Fruit fly (Drosophila melanogaster) whole organism, embryonic: ENCODE measurements around the gene CG32379.

Experiments
- ATbp ChIP-seq: fragments of 200-800 bp; sonication (Bioruptor generic); optimal IDR thresholded peaks from 2 replicates; lab custom pipeline; 2017; ENCODE audit warnings: missing biosample characterization, mild to moderate bottlenecking, missing genetic modification characterization, missing genetic modification reagents
- B-H1 ChIP-seq: fragments of 200-800 bp; sonication (Bioruptor generic); IDR thresholded peaks from 3 replicates; pipeline ENCODE4 v1.3.6; 2022; ENCODE audit warnings: missing biosample characterization, missing genetic modification characterization
- CG11695 ChIP-seq: fragments of 200-800 bp; sonication (Bioruptor generic); IDR thresholded peaks from 3 replicates; pipeline ENCODE4 v1.3.6; 2022; ENCODE audit warnings: missing biosample characterization, missing genetic modification characterization
- CG12942 ChIP-seq: fragments of 200-800 bp; sonication (Bioruptor generic); optimal IDR thresholded peaks from 3 replicates; lab custom pipeline; 2016; ENCODE audit warnings: missing biosample characterization, missing genetic modification characterization
- CG13424 ChIP-seq: fragments of 200-800 bp; sonication (Bioruptor generic); optimal IDR thresholded peaks from 2 replicates; lab custom pipeline; 2019; ENCODE audit warnings: missing biosample characterization, mild to moderate bottlenecking, missing genetic modification characterization, moderate library complexity
- CG13775 ChIP-seq: fragments of 200-800 bp; sonication (Bioruptor generic); optimal IDR thresholded peaks from 3 replicates; lab custom pipeline; 2017; ENCODE audit warnings: missing biosample characterization, mild to moderate bottlenecking, missing genetic modification characterization
- CG1603 ChIP-seq: fragments of 200-800 bp; sonication (Bioruptor generic); optimal IDR thresholded peaks from 2 replicates; lab custom pipeline; 2019; ENCODE audit warnings: missing biosample characterization, mild to moderate bottlenecking, missing genetic modification characterization, moderate library complexity
- CG18599 ChIP-seq: fragments of 200-800 bp; sonication (Bioruptor generic); optimal IDR thresholded peaks from 3 replicates; lab custom pipeline; 2017; ENCODE audit warnings: missing biosample characterization, missing genetic modification characterization, mild to moderate bottlenecking, moderate library complexity, missing genetic modification reagents
- CG2129 ChIP-seq: fragments of 200-800 bp; sonication (Bioruptor generic); IDR thresholded peaks from 2 replicates; pipeline ENCODE4 v1.3.6; 2022; ENCODE audit warnings: missing biosample characterization, missing genetic modification characterization; ENCODE audit not compliant: partially characterized antibody
- CG2889 ChIP-seq: fragments of 200-800 bp; sonication (Bioruptor generic); IDR thresholded peaks from 3 replicates; pipeline ENCODE4 v1.3.6; 2022; ENCODE audit warnings: missing biosample characterization, missing genetic modification characterization
- CG3407 ChIP-seq: fragments of 200-800 bp; sonication (Bioruptor generic); optimal IDR thresholded peaks from 2 replicates; lab custom pipeline; 2018; ENCODE audit warnings: missing biosample characterization, mild to moderate bottlenecking, missing genetic modification characterization
- CG34376 ChIP-seq: fragments of 200-800 bp; sonication (Bioruptor generic); optimal IDR thresholded peaks from 2 replicates; lab custom pipeline; 2018; ENCODE audit warnings: missing biosample characterization, mild to moderate bottlenecking, missing genetic modification characterization
- CG6689 ChIP-seq: fragments of 200-800 bp; sonication (Bioruptor generic); IDR thresholded peaks from 2 replicates; pipeline ENCODE4 v1.3.6; 2022; ENCODE audit warnings: missing biosample characterization, missing genetic modification characterization
- CG7372 ChIP-seq: fragments of 200-800 bp; sonication (Bioruptor generic); IDR thresholded peaks from 2 replicates; pipeline ENCODE4 v1.3.6; 2022; ENCODE audit warnings: missing biosample characterization, missing genetic modification characterization
- CG8359 ChIP-seq: fragments of 200-800 bp; sonication (Bioruptor generic); optimal IDR thresholded peaks from 2 replicates; lab custom pipeline; 2017; ENCODE audit warnings: missing biosample characterization, mild to moderate bottlenecking, missing genetic modification characterization, borderline replicate concordance
- CG9609 ChIP-seq: fragments of 200-800 bp; sonication (Bioruptor generic); optimal IDR thresholded peaks from 3 replicates; lab custom pipeline; 2016; ENCODE audit warnings: missing biosample characterization, missing genetic modification characterization
- Dek ChIP-seq: fragments of 200-800 bp; sonication (Bioruptor generic); optimal IDR thresholded peaks from 3 replicates; lab custom pipeline; 2019; ENCODE audit warnings: missing biosample characterization, mild to moderate bottlenecking, missing genetic modification characterization, moderate library complexity
- Dfd ChIP-seq, 2 experiments: fragments of >200 bp; optimal IDR thresholded peaks; 2 replicates each; lab custom pipeline; 2017; ENCODE audit warnings: missing biosample characterization in 2 of 2, missing genetic modification characterization in 2 of 2
- Dref ChIP-seq: fragments of 200-800 bp; sonication (Bioruptor generic); IDR thresholded peaks from 2 replicates; pipeline ENCODE4 v1.3.6; 2022; ENCODE audit warnings: missing biosample characterization, missing genetic modification characterization
- HLH4C ChIP-seq: fragments of 200-800 bp; sonication (Bioruptor generic); IDR thresholded peaks from 3 replicates; pipeline ENCODE4 v1.3.6; 2022; ENCODE audit warnings: missing biosample characterization, missing genetic modification characterization; ENCODE audit not compliant: partially characterized antibody
- Tbp ChIP-seq: fragments of >200 bp; optimal IDR thresholded peaks from 2 replicates; lab custom pipeline; 2018; ENCODE audit warnings: missing biosample characterization, missing genetic modification characterization
- Usf ChIP-seq: fragments of 200-800 bp; sonication (Bioruptor generic); optimal IDR thresholded peaks from 2 replicates; lab custom pipeline; 2017; ENCODE audit warnings: missing genotype, missing biosample characterization, missing genetic modification characterization
- cato ChIP-seq: fragments of 200-800 bp; sonication (Bioruptor generic); optimal IDR thresholded peaks from 2 replicates; lab custom pipeline; 2016; ENCODE audit warnings: missing biosample characterization, missing genetic modification characterization, borderline replicate concordance
- caup ChIP-seq: fragments of 200-800 bp; sonication (Bioruptor generic); optimal IDR thresholded peaks from 3 replicates; lab custom pipeline; 2017; ENCODE audit warnings: missing biosample characterization, mild to moderate bottlenecking, missing genetic modification characterization, moderate library complexity; ENCODE audit not compliant: severe bottlenecking
- chn ChIP-seq: fragments of 200-800 bp; sonication (Bioruptor generic); optimal IDR thresholded peaks from 2 replicates; lab custom pipeline; 2016; ENCODE audit warnings: missing biosample characterization, missing genetic modification characterization
- crol ChIP-seq: fragments of 200-800 bp; sonication (Bioruptor generic); IDR thresholded peaks from 2 replicates; pipeline ENCODE4 v1.3.6; 2022; ENCODE audit warnings: missing biosample characterization, missing genetic modification characterization
- eyg ChIP-seq: fragments of 200-800 bp; sonication (Bioruptor generic); optimal IDR thresholded peaks from 3 replicates; lab custom pipeline; 2016; ENCODE audit warnings: missing biosample characterization, missing genetic modification characterization
- fd102C ChIP-seq: fragments of 200-800 bp; sonication (Bioruptor generic); optimal IDR thresholded peaks from 2 replicates; lab custom pipeline; 2018; ENCODE audit warnings: missing biosample characterization, mild to moderate bottlenecking, missing genetic modification characterization, moderate library complexity
- fru ChIP-seq: fragments of >200 bp; optimal IDR thresholded peaks from 2 replicates; lab custom pipeline; 2017
- ftz-f1 ChIP-seq: fragments of 200-800 bp; sonication (Bioruptor generic); optimal IDR thresholded peaks from 2 replicates; lab custom pipeline; 2016; ENCODE audit warnings: missing biosample characterization, missing genetic modification characterization
- gsb ChIP-seq: fragments of 200-800 bp; sonication (Bioruptor generic); IDR thresholded peaks from 2 replicates; pipeline ENCODE4 v1.3.6; 2022; ENCODE audit warnings: missing biosample characterization, missing genetic modification characterization
- gt ChIP-seq: fragments of 200-800 bp; sonication (Bioruptor generic); IDR thresholded peaks from 2 replicates; pipeline ENCODE4 v1.3.6; 2022; ENCODE audit warnings: missing biosample characterization, missing genetic modification characterization
- hb ChIP-seq: fragments of 200-800 bp; sonication (Bioruptor generic); IDR thresholded peaks from 3 replicates; pipeline ENCODE4 v1.3.6; 2022; ENCODE audit warnings: missing biosample characterization, missing genetic modification characterization; ENCODE audit not compliant: partially characterized antibody
- hkb ChIP-seq, 2 experiments: fragments of 200-800 bp in 1 of 2; fragments of >200 bp in 1 of 2; sonication (Bioruptor generic) in 1 of 2; IDR thresholded peaks in 1 of 2; optimal IDR thresholded peaks in 1 of 2; 2 replicates each; pipeline versions ENCODE4 v1.3.6 to Lab custom; 2017 to 2022; ENCODE audit warnings: missing biosample characterization in 1 of 2, missing genetic modification characterization in 1 of 2
- kni ChIP-seq: fragments of 200-800 bp; sonication (Bioruptor generic); optimal IDR thresholded peaks from 3 replicates; lab custom pipeline; 2017; ENCODE audit warnings: mild to moderate bottlenecking, missing biosample characterization, missing genetic modification reagents, missing genetic modification characterization
- lab ChIP-seq: fragments of 200-800 bp; sonication (Bioruptor generic); optimal IDR thresholded peaks from 3 replicates; lab custom pipeline; 2017; ENCODE audit warnings: missing biosample characterization, missing genetic modification characterization, mild to moderate bottlenecking, moderate library complexity, missing genetic modification reagents
- lmd ChIP-seq: fragments of 200-800 bp; sonication (Bioruptor generic); IDR thresholded peaks from 2 replicates; pipeline ENCODE4 v1.3.6; 2022; ENCODE audit warnings: missing biosample characterization, missing genetic modification characterization
- salm ChIP-seq: fragments of 200-800 bp; sonication (Bioruptor generic); optimal IDR thresholded peaks from 2 replicates; lab custom pipeline; 2018; ENCODE audit warnings: missing biosample characterization, mild to moderate bottlenecking, missing genetic modification characterization
- sc ChIP-seq, 3 experiments: fragments of >200 bp in 2 of 3; fragments of 200-800 bp in 1 of 3; sonication (Bioruptor generic) in 1 of 3; optimal IDR thresholded peaks; 2 replicates in 2 of 3; 3 replicates in 1 of 3; lab custom pipeline; 2017; ENCODE audit warnings: mild to moderate bottlenecking in 1 of 3, missing biosample characterization in 1 of 3, missing genetic modification characterization in 1 of 3, missing genetic modification reagents in 1 of 3
- sens-2 ChIP-seq: fragments of 200-800 bp; sonication (Bioruptor generic); IDR thresholded peaks from 2 replicates; pipeline ENCODE4 v1.3.6; 2022; ENCODE audit warnings: missing biosample characterization, missing genetic modification characterization
- seq ChIP-seq: fragments of 200-800 bp; sonication (Bioruptor generic); IDR thresholded peaks from 2 replicates; pipeline ENCODE4 v1.3.6; 2022; ENCODE audit warnings: missing biosample characterization, missing genetic modification characterization
- sqz ChIP-seq: fragments of 200-800 bp; sonication (Bioruptor generic); optimal IDR thresholded peaks from 3 replicates; lab custom pipeline; 2018; ENCODE audit warnings: missing biosample characterization, mild to moderate bottlenecking, missing genetic modification characterization
- sr ChIP-seq: fragments of 200-800 bp; sonication (Bioruptor generic); IDR thresholded peaks from 3 replicates; pipeline ENCODE4 v1.3.6; 2022; ENCODE audit warnings: missing biosample characterization, missing genetic modification characterization
- stwl ChIP-seq: fragments of 200-800 bp; sonication (Bioruptor generic); optimal IDR thresholded peaks from 3 replicates; lab custom pipeline; 2018; ENCODE audit warnings: missing biosample characterization, mild to moderate bottlenecking, missing genetic modification characterization, moderate library complexity
- twi ChIP-seq: fragments of 200-800 bp; optimal IDR thresholded peaks from 2 replicates; lab custom pipeline; 2019; ENCODE audit warnings: missing biosample characterization, mild to moderate bottlenecking, missing genetic modification characterization, moderate library complexity
- wek ChIP-seq: fragments of 200-800 bp; sonication (Bioruptor generic); optimal IDR thresholded peaks from 3 replicates; lab custom pipeline; 2018; ENCODE audit warnings: missing biosample characterization, mild to moderate bottlenecking, missing genetic modification characterization, moderate library complexity
- wor ChIP-seq: fragments of 200-800 bp; sonication (Bioruptor generic); IDR thresholded peaks from 2 replicates; pipeline ENCODE4 v1.3.6; 2022; ENCODE audit warnings: missing biosample characterization, missing genetic modification characterization
- z ChIP-seq: fragments of 200-800 bp; sonication (Bioruptor generic); IDR thresholded peaks from 3 replicates; pipeline ENCODE4 v1.3.6; 2022; ENCODE audit warnings: missing biosample characterization, missing genetic modification characterization

The CG32379 gene

DNA sequence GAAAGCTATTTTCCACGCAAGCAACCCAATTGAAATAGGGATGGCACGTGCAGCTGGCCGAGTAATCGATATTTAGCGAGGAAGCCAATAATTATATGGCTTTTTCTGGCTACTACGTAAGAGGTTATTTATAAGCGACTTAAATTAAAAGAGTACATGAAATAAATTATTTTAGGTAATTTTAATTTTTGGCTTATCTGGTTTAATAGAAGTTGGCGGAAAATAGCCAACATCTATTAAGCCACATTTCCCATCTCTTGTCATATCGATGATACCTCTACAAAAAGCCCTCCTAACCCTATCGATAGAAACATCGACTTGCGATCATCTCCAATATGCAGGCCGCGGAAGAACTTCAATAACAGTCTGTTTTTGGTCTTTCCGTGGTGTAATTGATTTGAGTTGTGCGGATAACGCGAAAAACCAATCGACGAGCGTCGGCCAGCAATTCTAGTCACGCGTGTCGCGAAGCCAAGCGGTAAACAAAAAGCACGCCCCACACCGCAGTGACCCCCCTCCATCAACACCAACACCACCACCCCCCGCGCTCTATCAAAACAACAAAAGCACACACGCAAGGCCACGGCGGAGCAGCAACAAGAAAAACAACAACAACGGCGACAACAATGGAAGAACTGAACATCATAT lies 48.0 kb upstream of the CG32379 start, which contains the start of the genes Srp19 and qm (continued):
- TF ChIP-seq CG7372 (GFP tag; lab: Robert Waterston, UW) (no peak), stwl (tag; lab: Kevin White, UChicago) (peak; percentile 20), CG2129 (GFP tag; lab: Robert Waterston, UW) (peak; percentile 59; the same call in 1 of the 2 replicates), fd102C (GFP tag; lab: Kevin White, UChicago) (no peak), salm (tag; lab: Kevin White, UChicago) (no peak), crol (GFP tag; lab: Robert Waterston, UW) (peak; percentile 99), eyg (GFP tag; lab: Kevin White, UChicago) (no peak), CG12942 (GFP tag; lab: Kevin White, UChicago) (peak; percentile 19), kni (GFP tag; lab: Kevin White, UChicago) (peak; percentile 53), B-H1 (GFP tag; lab: Robert Waterston, UW) (peak; percentile 11; the same call in 1 of the 3 replicates), CG18599 (peak; percentile 36), twi (tag; lab: Kevin White, UChicago) (no peak), sc (optimal IDR thresholded peaks at IDR 0.05; lab: Kevin White, UChicago) (no peak), sc (GFP tag; optimal IDR thresholded peaks at IDR 0.05; lab: Kevin White, UChicago) (no peak), gt (no peak), sens-2 (GFP tag; lab: Robert Waterston, UW) (no peak), wor (peak; percentile 11; the same call in 1 of the 2 replicates), Dref (GFP tag; lab: Robert Waterston, UW) (peak; percentile 84), caup (peak; percentile 22), z (GFP tag; lab: Robert Waterston, UW) (no peak), Dek (tag; lab: Kevin White, UChicago) (peak; percentile 53), wek (GFP tag; lab: Kevin White, UChicago) (peak; percentile 43), CG1603 (peak; percentile 11), CG13424 (tag; lab: Kevin White, UChicago) (peak; percentile 33), CG6689 (GFP tag; lab: Robert Waterston, UW) (peak; percentile 29; the same call in 1 of the 2 replicates), seq (GFP tag; lab: Robert Waterston, UW) (no peak), HLH4C (GFP tag; lab: Robert Waterston, UW) (peak; percentile 73), sqz (GFP tag; lab: Kevin White, UChicago) (no peak), CG8359 (GFP tag; lab: Kevin White, UChicago) (no peak), hkb (optimal IDR thresholded peaks at IDR 0.05; lab: Kevin White, UChicago) (peak; percentile 68), hkb (GFP tag; IDR thresholded peaks at IDR 0.05; lab: Robert Waterston, UW) (peak; percentile 35; the same call in 1 of the 2 replicates), sr (GFP tag; lab: Robert Waterston, UW) (0 out of 3 replicates have a peak, but pooled peaks have one; percentile 20), lab (peak; percentile 55), CG3407 (GFP tag; lab: Kevin White, UChicago) (no peak), Usf (no peak), chn (GFP tag; lab: Kevin White, UChicago) (peak; percentile 44), lmd (GFP tag; lab: Robert Waterston, UW) (peak; percentile 36; the same call in 1 of the 2 replicates), gsb (GFP tag; lab: Robert Waterston, UW) (no peak), cato (GFP tag; lab: Kevin White, UChicago) (peak; percentile 15), Dfd (GFP tag; optimal IDR thresholded peaks at IDR 0.05; lab: Kevin White, UChicago) (no peak), CG9609 (GFP tag; lab: Kevin White, UChicago) (no peak), hb (GFP tag; lab: Robert Waterston, UW) (peak; percentile 71), CG34376 (GFP tag; lab: Kevin White, UChicago) (peak; percentile 41), ATbp (GFP tag; lab: Kevin White, UChicago) (no peak), ftz-f1 (GFP tag; lab: Kevin White, UChicago) (peak; percentile 87), fru (lab: Kevin White, UChicago) (no peak), CG2889 (GFP tag; lab: Robert Waterston, UW) (no peak), CG11695 (no peak), CG13775 (peak; percentile 31), Tbp (GFP tag; lab: Kevin White, UChicago) (no peak)
